Worm (Caenorhabditis elegans): ENCODE data around the gene psd-1.

DNA sequence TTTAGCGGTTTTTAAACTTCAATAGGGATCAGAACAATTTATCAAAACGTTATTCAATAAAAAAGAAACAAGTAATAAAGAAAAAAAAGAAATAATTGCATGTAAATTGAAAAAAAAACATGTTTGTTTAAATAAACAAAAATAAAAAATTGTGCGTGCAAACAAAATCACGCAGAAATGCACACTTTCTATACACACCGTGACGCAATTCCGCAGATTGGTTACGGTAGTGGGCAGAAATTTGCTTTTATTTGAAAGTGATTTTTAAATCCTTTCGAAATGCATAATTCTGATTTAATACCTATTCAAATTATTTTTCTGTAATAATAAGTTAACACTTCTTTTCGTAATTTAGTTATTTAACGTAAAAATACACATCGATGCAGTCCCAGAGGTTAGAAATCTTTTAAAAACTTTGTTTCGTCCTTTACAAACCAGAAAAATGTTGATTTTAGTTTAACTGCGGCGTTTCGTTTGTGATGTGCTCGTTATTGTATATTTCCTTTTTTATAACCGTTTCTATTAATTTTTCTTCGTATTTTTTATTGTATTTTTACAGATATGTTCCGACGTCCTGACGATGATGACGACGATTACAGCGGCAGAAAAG is 18.0 kb upstream of the psd-1 start, which contains the start of gene cwf-19L2:
- TF ChIP-seq skn-1 (tag; optimal IDR thresholded peaks at IDR 0.05): no peak
- no peak for TF ChIP-seq lin-13 (GFP tag; optimal IDR thresholded peaks at IDR 0.05)
- no peak for TF ChIP-seq blmp-1 (tag; optimal IDR thresholded peaks at IDR 0.05)
- no peak for TF ChIP-seq C34B4.2 (tag; optimal IDR thresholded peaks at IDR 0.05)
- no peak for TF ChIP-seq lin-39 (tag; optimal IDR thresholded peaks at IDR 0.05)
- TF ChIP-seq tbx-2 (tag; optimal IDR thresholded peaks at IDR 0.05): no peak
- no peak for TF ChIP-seq pqm-1 (tag; optimal IDR thresholded peaks at IDR 0.05)

Measured in whole organism, L1 larva.